Fruit fly (Drosophila melanogaster): ENCODE data around the gene Sgt.

The Sgt gene

DNA sequence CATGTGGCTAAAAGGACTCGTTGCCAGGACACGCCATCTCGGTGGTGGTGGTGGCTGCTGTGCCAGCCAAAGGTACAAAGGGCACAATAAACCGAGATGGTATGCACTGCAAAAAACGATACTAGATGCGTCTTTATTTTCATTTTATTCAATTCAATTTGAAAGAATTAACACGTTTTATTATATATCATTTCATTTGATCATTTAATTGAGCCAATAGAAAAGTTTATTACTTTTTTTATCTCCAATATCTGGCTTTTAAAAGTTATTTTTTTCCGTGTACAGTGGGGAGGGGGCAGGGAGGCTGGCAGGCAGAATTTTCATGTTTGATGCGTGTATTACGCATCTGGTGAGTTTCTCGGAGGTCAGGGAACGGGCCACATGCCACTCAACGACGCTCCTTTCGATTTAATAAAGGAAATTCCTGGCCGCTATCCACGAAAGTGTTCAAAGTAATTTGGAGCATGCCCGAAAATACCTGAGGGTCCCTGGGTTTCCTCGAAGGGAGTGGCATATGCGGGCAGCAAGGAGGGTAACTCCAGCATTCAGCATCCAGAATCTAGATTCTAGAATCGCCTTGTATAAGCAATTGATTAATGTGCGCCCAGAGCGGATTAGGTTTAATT lies 42.8 kb downstream of the Sgt start (continued):
- TF ChIP-seq CG8359 (GFP tag; optimal IDR thresholded peaks at IDR 0.05; ENCODE audit: borderline replicate concordance) (peak; percentile 73), unc-4 (GFP tag; IDR thresholded peaks at IDR 0.05; ENCODE audit: partially characterized antibody) (no peak), ara (GFP tag; IDR thresholded peaks at IDR 0.05) (peak; percentile 88), CG2875 (GFP tag; optimal IDR thresholded peaks at IDR 0.05) (peak; percentile 87), seq (GFP tag; IDR thresholded peaks at IDR 0.05) (peak; percentile 79), eve (GFP tag; optimal IDR thresholded peaks at IDR 0.05) (no peak), sisA (GFP tag; IDR thresholded peaks at IDR 0.05) (peak; percentile 83), her (GFP tag; optimal IDR thresholded peaks at IDR 0.05) (no peak), bcd (GFP tag; optimal IDR thresholded peaks at IDR 0.05) (peak; percentile 87), CG8089 (GFP tag; optimal IDR thresholded peaks at IDR 0.05) (peak; percentile 58), kay (GFP tag; optimal IDR thresholded peaks at IDR 0.05) (no peak), stwl (tag; optimal IDR thresholded peaks at IDR 0.05) (peak; percentile 51), Dp (GFP tag; optimal IDR thresholded peaks at IDR 0.05) (no peak), sqz (GFP tag; optimal IDR thresholded peaks at IDR 0.05) (peak; percentile 86), CG2202 (tag; optimal IDR thresholded peaks at IDR 0.05) (peak; percentile 85), shn (GFP tag; optimal IDR thresholded peaks at IDR 0.05) (peak; percentile 43), CG9876 (GFP tag; optimal IDR thresholded peaks at IDR 0.05) (peak; percentile 30), CG17612 (GFP tag; IDR thresholded peaks at IDR 0.05) (peak; percentile 38), CG1647 (GFP tag; optimal IDR thresholded peaks at IDR 0.05) (peak; percentile 58), CG1792 (GFP tag; optimal IDR thresholded peaks at IDR 0.05) (peak; percentile 56), CG11247 (GFP tag; IDR thresholded peaks at IDR 0.05) (peak; percentile 63), CG13775 (GFP tag; optimal IDR thresholded peaks at IDR 0.05) (peak; percentile 82), CG16815 (GFP tag; optimal IDR thresholded peaks at IDR 0.05) (peak; percentile 84), slbo (GFP tag; IDR thresholded peaks at IDR 0.05) (peak; percentile 79), Spps (tag; optimal IDR thresholded peaks at IDR 0.05) (peak; percentile 85), CoRest (tag; optimal IDR thresholded peaks at IDR 0.05) (peak; percentile 92), corto (GFP tag; optimal IDR thresholded peaks at IDR 0.05) (peak; percentile 4), ATbp (GFP tag; optimal IDR thresholded peaks at IDR 0.05) (peak; percentile 89), CrebB (tag; optimal IDR thresholded peaks at IDR 0.05) (peak; percentile 86), CG10543 (GFP tag; optimal IDR thresholded peaks at IDR 0.05) (peak; percentile 88), phol (tag; optimal IDR thresholded peaks at IDR 0.05) (peak; percentile 92), Kr (GFP tag; optimal IDR thresholded peaks at IDR 0.05) (peak; percentile 36), CG12942 (GFP tag; optimal IDR thresholded peaks at IDR 0.05) (peak; percentile 75), ro (GFP tag; IDR thresholded peaks at IDR 0.05) (peak; percentile 47; the same call in 1 of the 2 replicates), CG12236 (GFP tag; optimal IDR thresholded peaks at IDR 0.05) (peak; percentile 73), CG6175 (GFP tag; IDR thresholded peaks at IDR 0.05) (0 out of 3 replicates have a peak, but pooled peaks have one; percentile 34), CG33213 (GFP tag; optimal IDR thresholded peaks at IDR 0.05) (peak; percentile 61), gem (tag; optimal IDR thresholded peaks at IDR 0.05) (peak; percentile 94), ind (GFP tag; optimal IDR thresholded peaks at IDR 0.05) (peak; percentile 78), wor (GFP tag; IDR thresholded peaks at IDR 0.05) (peak; percentile 81), CG5245 (GFP tag; optimal IDR thresholded peaks at IDR 0.05) (peak; percentile 80), CG15479 (GFP tag; optimal IDR thresholded peaks at IDR 0.05) (no peak), tna (GFP tag; IDR thresholded peaks at IDR 0.05; ENCODE audit: partially characterized antibody) (no peak), CG7372 (GFP tag; IDR thresholded peaks at IDR 0.05) (peak; percentile 69), CG2116 (GFP tag; optimal IDR thresholded peaks at IDR 0.05) (peak; percentile 39), bowl (GFP tag; IDR thresholded peaks at IDR 0.05) (peak; percentile 64; the same call in 1 of the 2 replicates), CG4707 (GFP tag; optimal IDR thresholded peaks at IDR 0.05) (peak; percentile 72), CG3838 (GFP tag; optimal IDR thresholded peaks at IDR 0.05) (peak; percentile 66), CG12104 (GFP tag; optimal IDR thresholded peaks at IDR 0.05) (peak; percentile 66), pros (GFP tag; optimal IDR thresholded peaks at IDR 0.05) (peak; percentile 88)
